Worm (Caenorhabditis elegans): ENCODE measurements around the gene dgk-2.

DNA sequence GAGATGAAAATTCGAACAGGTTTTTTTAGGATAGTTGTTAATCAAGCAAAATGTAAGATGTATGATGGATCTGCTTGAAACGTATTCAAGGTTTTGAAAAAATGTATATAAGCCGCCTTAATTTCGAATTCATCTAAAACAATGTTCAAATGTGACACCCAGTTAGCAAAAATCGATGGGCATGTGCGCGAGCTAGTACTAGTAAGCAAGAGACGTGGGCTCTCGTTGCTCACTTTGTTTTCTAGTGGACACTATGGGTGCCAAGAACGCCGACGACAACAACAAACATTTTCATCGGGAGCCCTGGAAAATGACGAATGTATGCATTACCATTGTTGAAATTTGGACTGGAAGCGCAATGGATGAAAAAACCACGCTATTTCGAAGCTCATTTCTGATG, 17.0 kb upstream of the dgk-2 start:
- TF ChIP-seq F13C5.2 (tag; optimal IDR thresholded peaks at IDR 0.05) (no peak), aly-1 (tag; optimal IDR thresholded peaks at IDR 0.05) (no peak), tra-4 (tag; optimal IDR thresholded peaks at IDR 0.05) (no peak), ama-1 (optimal IDR thresholded peaks at IDR 0.05) (no peak), pes-1 (GFP tag; IDR thresholded peaks at IDR 0.05) (no peak), tbx-11 (GFP tag; IDR thresholded peaks at IDR 0.05) (no peak), B0310.2 (tag; optimal IDR thresholded peaks at IDR 0.05) (no peak), flt-1 (GFP tag; IDR thresholded peaks at IDR 0.05) (no peak), scrt-1 (GFP tag; IDR thresholded peaks at IDR 0.05) (no peak), ets-7 (tag; optimal IDR thresholded peaks at IDR 0.05) (no peak), ceh-36 (tag; optimal IDR thresholded peaks at IDR 0.05) (no peak), tbx-37 (GFP tag; conservative IDR thresholded peaks at IDR 0.05) (no peak), sea-1 (GFP tag; conservative IDR thresholded peaks at IDR 0.05) (no peak), hmg-4 (GFP tag; optimal IDR thresholded peaks at IDR 0.05) (no peak)
